Worm (Caenorhabditis elegans): ENCODE data around the gene ZK218.3.

- TF ChIP-seq ama-1 (optimal IDR thresholded peaks at IDR 0.05): no peak
- no peak for TF ChIP-seq ceh-16 (tag; optimal IDR thresholded peaks at IDR 0.05)
- TF ChIP-seq unc-55 (GFP tag; optimal IDR thresholded peaks at IDR 0.05): no peak
- no peak for TF ChIP-seq lin-39 (tag; optimal IDR thresholded peaks at IDR 0.05)
- TF ChIP-seq snpc-4 (tag; optimal IDR thresholded peaks at IDR 0.05): no peak
- no peak for TF ChIP-seq nhr-23 (tag; optimal IDR thresholded peaks at IDR 0.05)
- TF ChIP-seq mbf-1 (tag; optimal IDR thresholded peaks at IDR 0.05): no peak
- TF ChIP-seq lin-13 (GFP tag; optimal IDR thresholded peaks at IDR 0.05): no peak
These were observed 31.9 kb downstream of the ZK218.3 start for ce11 chrV:17066634-17067033.

Measured in whole organism, L2 larva.